Worm (Caenorhabditis elegans): Measurements from ENCODE around the gene uaf-2.
A peak's percentile ranks its signal among the peaks of the same experiment; 100 is the strongest.

Gene uaf-2

ce11 chrIV:17116345-17116744, 2.2 kb downstream of the uaf-2 start, which contains the start of gene cyn-13 (continued):
- TF ChIP-seq F49E8.2 (tag; optimal IDR thresholded peaks at IDR 0.05; ENCODE audit: insufficient read depth) (peak; percentile 41), F52B5.7 (tag; optimal IDR thresholded peaks at IDR 0.05) (no peak), snpc-4 (GFP tag; optimal IDR thresholded peaks at IDR 0.05) (no peak), snpc-4 (tag; optimal IDR thresholded peaks at IDR 0.05) (peak in 1 of 4 experiments; percentile 71), ztf-22 (GFP tag; optimal IDR thresholded peaks at IDR 0.05) (no peak)

- no peak for TF ChIP-seq cebp-1 (GFP tag; IDR thresholded peaks at IDR 0.05)
- peak; percentile 13 for TF ChIP-seq cebp-1 (tag; optimal IDR thresholded peaks at IDR 0.05)
- no peak for TF ChIP-seq Y79H2A.3 (GFP tag; conservative IDR thresholded peaks at IDR 0.05)
Measured at ce11 chrIV:17111813-17112212, 6.8 kb downstream of the uaf-2 start, which contains the start of gene Y116A8C.33. Y116A8C.33 (plus strand) TSS chrIV:17112113.

DNA sequence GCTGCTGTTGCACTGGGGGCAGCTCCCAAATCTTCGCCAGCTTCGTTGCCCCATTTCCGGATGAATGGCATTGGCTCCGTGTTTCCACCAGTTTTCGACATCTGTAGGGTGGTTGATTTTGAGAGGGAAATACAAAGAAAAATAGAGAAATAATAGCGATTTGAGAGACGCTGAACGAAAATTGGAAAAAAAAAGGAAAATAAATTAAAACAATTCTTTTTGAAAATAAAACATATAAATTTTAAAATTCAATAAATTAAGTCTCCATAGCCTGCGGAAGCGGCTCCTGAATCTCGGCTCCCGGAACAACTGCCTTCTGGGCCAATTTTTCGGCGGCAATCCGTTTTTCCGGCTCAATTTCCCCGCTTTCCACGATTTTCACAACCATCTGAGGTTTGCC, 7.7 kb downstream of the uaf-2 start, which contains the start of gene sfa-1:
TSS of gene sfa-1 (minus strand) at position 101 of the 400 bp plus-strand sequence.
- TF ChIP-seq ztf-18 (tag; optimal IDR thresholded peaks at IDR 0.05) (peak; percentile 18), pbrm-1 (GFP tag; IDR thresholded peaks at IDR 0.05) (no peak), ceh-58 (GFP tag; IDR thresholded peaks at IDR 0.05) (no peak)

DNA sequence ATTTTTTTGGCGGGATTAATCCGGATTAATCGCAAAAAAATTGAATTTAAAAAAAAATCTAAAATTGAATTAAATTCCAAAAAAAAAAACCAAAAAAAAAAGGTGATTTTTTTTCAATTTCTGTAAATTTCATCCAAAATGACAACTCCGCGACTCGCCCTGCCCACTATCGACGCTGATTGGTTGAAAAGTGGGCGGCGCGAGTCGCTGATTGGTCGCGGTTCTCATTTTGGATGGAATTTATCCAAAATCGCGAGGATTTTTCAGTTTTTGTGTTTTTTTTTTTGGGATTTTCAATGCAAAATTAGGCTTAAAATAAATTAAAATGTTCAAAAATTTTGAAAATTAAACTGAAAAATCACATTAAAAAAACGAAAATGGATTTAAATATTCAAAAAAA, 9.1 kb downstream of the uaf-2 start:
- TF ChIP-seq pha-4 (tag; optimal IDR thresholded peaks at IDR 0.05) (no peak), nfyb-1 (GFP tag; IDR thresholded peaks at IDR 0.05) (0 out of 2 replicates have a peak, but pooled peaks have one; percentile 26)

DNA sequence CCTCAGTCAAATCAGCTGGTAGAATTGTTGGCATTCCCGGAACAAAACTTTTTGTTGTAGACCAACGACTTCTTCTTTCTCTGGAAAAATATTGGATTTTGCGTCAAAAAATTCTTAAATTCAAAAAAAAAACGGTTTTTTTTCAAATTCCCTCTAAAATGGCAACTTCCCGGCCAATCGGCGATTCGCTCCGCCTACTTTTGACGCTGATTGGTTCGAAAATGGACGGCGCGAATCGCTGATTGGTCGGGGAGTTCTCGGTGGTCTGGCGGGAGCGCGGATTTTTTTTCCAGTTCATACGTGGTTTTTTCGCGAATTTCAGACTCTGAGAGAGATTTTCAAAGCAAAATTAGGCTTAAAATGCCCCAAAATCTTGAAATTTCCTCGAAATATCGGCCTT, 9.8 kb downstream of the uaf-2 start:
- TF ChIP-seq nfyb-1 (GFP tag; IDR thresholded peaks at IDR 0.05) (peak; percentile 63; the same call in 1 of the 2 replicates), snpc-1.1 (tag; optimal IDR thresholded peaks at IDR 0.05; ENCODE audit: insufficient read depth) (no peak)

ce11 chrIV:17108200-17108599, 10.4 kb downstream of the uaf-2 start:
- TF ChIP-seq F22D6.2 (tag; optimal IDR thresholded peaks at IDR 0.05) (no peak), D2030.7 (GFP tag; IDR thresholded peaks at IDR 0.05) (peak; percentile 29; the same call in 1 of the 2 replicates), snpc-4 (GFP tag; optimal IDR thresholded peaks at IDR 0.05) (no peak), snpc-4 (tag; optimal IDR thresholded peaks at IDR 0.05) (peak in 1 of 4 experiments; percentile 6), egrh-3 (GFP tag; IDR thresholded peaks at IDR 0.05) (no peak), Y53G8AR.9 (GFP tag; conservative IDR thresholded peaks at IDR 0.05) (0 out of 2 replicates have a peak, but pooled peaks have one; percentile 8), nhr-80 (tag; optimal IDR thresholded peaks at IDR 0.05) (no peak), tbx-9 (tag; optimal IDR thresholded peaks at IDR 0.05; ENCODE audit: borderline replicate concordance) (no peak), ceh-100 (GFP tag; IDR thresholded peaks at IDR 0.05) (peak; percentile 74), ztf-28 (GFP tag; IDR thresholded peaks at IDR 0.05) (no peak), attf-6 (GFP tag; IDR thresholded peaks at IDR 0.05) (0 out of 2 replicates have a peak, but pooled peaks have one; percentile 12), sea-2 (GFP tag; IDR thresholded peaks at IDR 0.05) (no peak), hlh-12 (tag; optimal IDR thresholded peaks at IDR 0.05) (no peak)

DNA sequence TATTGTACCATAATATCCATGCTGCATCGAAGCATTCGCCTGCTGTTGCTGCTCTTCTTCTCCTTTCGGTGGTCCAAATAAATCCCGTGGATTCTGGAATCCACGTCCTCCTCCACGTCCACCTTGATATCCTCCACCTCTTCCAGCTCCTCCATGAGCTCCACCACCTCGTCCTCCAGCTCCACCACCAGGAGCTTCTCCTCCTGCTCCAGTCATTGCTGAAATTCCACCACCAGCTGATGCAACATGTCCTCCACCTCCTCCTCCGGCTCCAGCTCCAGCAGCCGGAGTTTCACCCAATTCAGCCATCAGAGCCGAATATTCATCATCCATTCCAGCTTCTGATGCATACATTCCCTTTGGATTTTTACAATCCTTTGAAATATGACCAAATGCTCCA, 13.0 kb downstream of the uaf-2 start:
- no peak for TF ChIP-seq sea-2 (GFP tag; IDR thresholded peaks at IDR 0.05)
- TF ChIP-seq tbp1 (GFP tag; optimal IDR thresholded peaks at IDR 0.05): no peak
- no peak for TF ChIP-seq lsl-1 (GFP tag; optimal IDR thresholded peaks at IDR 0.05)
- no peak for TF ChIP-seq Y53G8AR.9 (GFP tag; conservative IDR thresholded peaks at IDR 0.05)
- no peak for TF ChIP-seq fkh-3 (tag; optimal IDR thresholded peaks at IDR 0.05)
- peak; percentile 39 for TF ChIP-seq repo-1 (tag; optimal IDR thresholded peaks at IDR 0.05)
- no peak for TF ChIP-seq ztf-3 (GFP tag; optimal IDR thresholded peaks at IDR 0.05)
- no peak for TF ChIP-seq gei-17 (GFP tag; optimal IDR thresholded peaks at IDR 0.05)
- peak; percentile 70; the same call in 1 of the 2 replicates for TF ChIP-seq egrh-3 (GFP tag; IDR thresholded peaks at IDR 0.05)
- no peak for TF ChIP-seq madf-3 (GFP tag; IDR thresholded peaks at IDR 0.05)
- TF ChIP-seq rec-8 (tag; optimal IDR thresholded peaks at IDR 0.05): no peak
- TF ChIP-seq ztf-6 (GFP tag; IDR thresholded peaks at IDR 0.05): no peak
- no peak for TF ChIP-seq bed-1 (GFP tag; IDR thresholded peaks at IDR 0.05)
- TF ChIP-seq B0336.3 (GFP tag; IDR thresholded peaks at IDR 0.05): no peak
- peak; percentile 81 for TF ChIP-seq zfh-2 (GFP tag; conservative IDR thresholded peaks at IDR 0.05)
- 0 out of 2 replicates have a peak, but pooled peaks have one; percentile 22 for TF ChIP-seq cebp-2 (GFP tag; IDR thresholded peaks at IDR 0.05)
